Fruit fly (Drosophila melanogaster): ENCODE measurements around the gene CG42366.

The CG42366 gene

DNA sequence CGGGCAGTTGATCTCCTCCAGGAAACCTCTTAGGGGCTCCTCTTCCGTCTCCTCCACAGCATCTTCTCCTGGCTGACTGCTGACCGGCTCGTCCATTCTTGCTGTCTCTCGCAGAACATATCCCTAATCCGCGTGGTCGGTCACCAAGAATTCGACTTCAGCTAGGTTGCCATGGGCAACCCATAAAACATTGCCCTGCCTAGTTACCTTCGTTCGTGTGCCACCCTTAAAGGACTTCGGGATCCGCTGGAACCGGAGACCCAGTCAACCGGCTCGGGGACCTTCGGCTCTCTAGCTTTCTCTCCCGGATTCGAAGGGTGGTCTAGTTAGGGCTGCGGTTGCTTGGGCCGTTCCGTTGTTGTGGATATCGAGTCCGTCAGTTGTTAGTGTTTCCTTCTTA, at the start of gene CG42366, which contains the start of gene TbCMF46:
Gene CG42366, plus strand, starts transcription at position 397 of the 400 bp plus-strand sequence.
Gene TbCMF46, minus strand, starts transcription at position 101 of the 400 bp plus-strand sequence.
- TF ChIP-seq CG3919 (GFP tag; optimal IDR thresholded peaks at IDR 0.05) (no peak), svp (GFP tag) (no peak), CG16779 (tag; optimal IDR thresholded peaks at IDR 0.05) (no peak), net (GFP tag; optimal IDR thresholded peaks at IDR 0.05) (no peak), CG6792 (GFP tag; optimal IDR thresholded peaks at IDR 0.05) (no peak), CG1621 (tag; optimal IDR thresholded peaks at IDR 0.05) (no peak), pdm3 (GFP tag; optimal IDR thresholded peaks at IDR 0.05) (no peak), dac (GFP tag; optimal IDR thresholded peaks at IDR 0.05) (no peak), fd59A (GFP tag; optimal IDR thresholded peaks at IDR 0.05) (no peak), CG9139 (GFP tag; optimal IDR thresholded peaks at IDR 0.05) (no peak), CG34406 (GFP tag; optimal IDR thresholded peaks at IDR 0.05) (no peak), CG11902 (GFP tag; optimal IDR thresholded peaks at IDR 0.05) (no peak), dsx (GFP tag; optimal IDR thresholded peaks at IDR 0.05; ENCODE audit: poor library complexity, severe bottlenecking) (no peak), Blimp-1 (GFP tag; optimal IDR thresholded peaks at IDR 0.05) (no peak), CG31627 (GFP tag; optimal IDR thresholded peaks at IDR 0.05) (no peak), CG10669 (GFP tag; optimal IDR thresholded peaks at IDR 0.05) (no peak)

- no peak for TF ChIP-seq CG31627 (GFP tag; optimal IDR thresholded peaks at IDR 0.05)
- no peak for TF ChIP-seq CG7368 (GFP tag; optimal IDR thresholded peaks at IDR 0.05)
- TF ChIP-seq Ets96B (tag; optimal IDR thresholded peaks at IDR 0.05): no peak
- TF ChIP-seq CG32006 (GFP tag; optimal IDR thresholded peaks at IDR 0.05): no peak
- no peak for TF ChIP-seq CG8119 (GFP tag; IDR thresholded peaks at IDR 0.05)
- no peak for TF ChIP-seq achi (GFP tag; optimal IDR thresholded peaks at IDR 0.05)
- TF ChIP-seq spab (GFP tag; optimal IDR thresholded peaks at IDR 0.05): no peak
- TF ChIP-seq lz (GFP tag; optimal IDR thresholded peaks at IDR 0.05): no peak
- TF ChIP-seq CG6792 (GFP tag; optimal IDR thresholded peaks at IDR 0.05): no peak
- TF ChIP-seq CG6163 (GFP tag; IDR thresholded peaks at IDR 0.05): no peak
- no peak for TF ChIP-seq CG11294 (GFP tag; IDR thresholded peaks at IDR 0.05)
- TF ChIP-seq ss (GFP tag; optimal IDR thresholded peaks at IDR 0.05): no peak
- no peak for TF ChIP-seq Gug (GFP tag; IDR thresholded peaks at IDR 0.05)
- TF ChIP-seq Eip75B (GFP tag; optimal IDR thresholded peaks at IDR 0.05): no peak
- no peak for TF ChIP-seq CG8319 (GFP tag; optimal IDR thresholded peaks at IDR 0.05)
- TF ChIP-seq CG6854 (GFP tag; optimal IDR thresholded peaks at IDR 0.05): no peak
- no peak for TF ChIP-seq CG11902 (GFP tag; optimal IDR thresholded peaks at IDR 0.05)
- no peak for TF ChIP-seq fd85E (GFP tag; optimal IDR thresholded peaks at IDR 0.05)
- TF ChIP-seq Smox (GFP tag; optimal IDR thresholded peaks at IDR 0.05): no peak
These were observed 42.5 kb upstream of the CG42366 start for dm6 chr2L:9882393-9882971.

DNA sequence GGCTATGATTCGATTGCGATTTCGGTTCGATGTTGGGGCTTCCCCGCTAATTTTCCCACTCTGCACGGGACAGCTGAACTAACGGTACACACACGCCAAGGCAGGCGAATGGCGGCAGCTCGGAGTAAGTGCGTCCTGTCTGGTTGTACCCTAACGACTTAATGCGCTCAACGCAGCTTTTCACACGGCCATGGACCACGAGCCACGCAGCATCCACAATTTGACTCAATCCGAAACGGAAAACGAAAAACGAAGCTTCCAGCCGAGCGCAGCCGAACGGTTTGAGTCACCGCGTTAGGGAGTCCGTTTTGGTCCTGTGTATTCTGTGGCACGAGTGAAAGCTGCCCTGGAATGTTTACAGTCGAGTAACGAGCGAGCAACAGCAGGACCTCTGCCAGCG, 38.9 kb upstream of the CG42366 start, which contains the start of gene nAChRalpha6:
Gene nAChRalpha6, minus strand, starts transcription at position 165 of the 400 bp plus-strand sequence.
- TF ChIP-seq Sox15 (GFP tag; optimal IDR thresholded peaks at IDR 0.05) (no peak), CG8119 (GFP tag; IDR thresholded peaks at IDR 0.05) (no peak), Blimp-1 (GFP tag; optimal IDR thresholded peaks at IDR 0.05) (no peak), CG9139 (GFP tag; optimal IDR thresholded peaks at IDR 0.05) (no peak), esn (GFP tag; optimal IDR thresholded peaks at IDR 0.05) (no peak), eg (GFP tag; IDR thresholded peaks at IDR 0.05) (no peak), Hr39 (GFP tag; optimal IDR thresholded peaks at IDR 0.05) (no peak), spab (GFP tag; optimal IDR thresholded peaks at IDR 0.05) (no peak), CG10631 (GFP tag; optimal IDR thresholded peaks at IDR 0.05) (no peak), CG15336 (GFP tag; IDR thresholded peaks at IDR 0.05) (no peak)

Data from whole organism, prepupa.